Worm (Caenorhabditis elegans): Measurements from ENCODE around the gene tag-294.
A peak's percentile ranks its signal among the peaks of the same experiment; 100 is the strongest.

tag-294 gene

ce11 chrX:5802582-5802981, 39.4 kb upstream of the tag-294 start:
- TF ChIP-seq ztf-3 (GFP tag; optimal IDR thresholded peaks at IDR 0.05) (no peak), atf-7 (tag; optimal IDR thresholded peaks at IDR 0.05) (no peak), aptf-2 (GFP tag; conservative IDR thresholded peaks at IDR 0.05) (no peak), lag-1 (GFP tag; IDR thresholded peaks at IDR 0.05) (no peak), F37B4.10 (GFP tag; IDR thresholded peaks at IDR 0.05) (no peak), tlf-1 (GFP tag; optimal IDR thresholded peaks at IDR 0.05) (no peak), rec-8 (tag; optimal IDR thresholded peaks at IDR 0.05) (no peak), unc-62 (GFP tag; optimal IDR thresholded peaks at IDR 0.05) (no peak), Y79H2A.3 (GFP tag; conservative IDR thresholded peaks at IDR 0.05) (no peak), Y56A3A.18 (GFP tag; IDR thresholded peaks at IDR 0.05) (no peak), B0019.2 (GFP tag; conservative IDR thresholded peaks at IDR 0.05) (no peak), rcor-1 (GFP tag; IDR thresholded peaks at IDR 0.05) (no peak), cebp-1 (GFP tag; IDR thresholded peaks at IDR 0.05) (no peak), cebp-1 (tag; optimal IDR thresholded peaks at IDR 0.05) (no peak), F39B2.1 (GFP tag; IDR thresholded peaks at IDR 0.05) (no peak)

- TF ChIP-seq B0336.3 (GFP tag; IDR thresholded peaks at IDR 0.05) (peak; percentile 79), lsl-1 (GFP tag; optimal IDR thresholded peaks at IDR 0.05) (peak; percentile 27), F37B4.10 (GFP tag; IDR thresholded peaks at IDR 0.05) (no peak), F52B5.7 (tag; optimal IDR thresholded peaks at IDR 0.05) (peak; percentile 86), somi-1 (GFP tag; optimal IDR thresholded peaks at IDR 0.05) (peak; percentile 91), ztf-6 (GFP tag; IDR thresholded peaks at IDR 0.05) (0 out of 2 replicates have a peak, but pooled peaks have one; percentile 21), egl-18 (GFP tag; IDR thresholded peaks at IDR 0.05) (no peak), pha-4 (tag; optimal IDR thresholded peaks at IDR 0.05) (no peak), nhr-120 (GFP tag; IDR thresholded peaks at IDR 0.05) (0 out of 2 replicates have a peak, but pooled peaks have one; percentile 25), F57C9.4 (tag; optimal IDR thresholded peaks at IDR 0.05) (no peak), T26A5.8 (tag; optimal IDR thresholded peaks at IDR 0.05) (peak; percentile 92), C17E4.6 (GFP tag; IDR thresholded peaks at IDR 0.05) (peak; percentile 56; the same call in 1 of the 2 replicates), zim-3 (tag; optimal IDR thresholded peaks at IDR 0.05) (peak; percentile 89), aptf-3 (GFP tag; IDR thresholded peaks at IDR 0.05) (0 out of 2 replicates have a peak, but pooled peaks have one; percentile 38), nfya-2 (GFP tag; IDR thresholded peaks at IDR 0.05) (no peak), gei-17 (GFP tag; optimal IDR thresholded peaks at IDR 0.05) (peak; percentile 85), snpc-1.1 (tag; optimal IDR thresholded peaks at IDR 0.05; ENCODE audit: insufficient read depth) (peak; percentile 48), let-607 (tag; optimal IDR thresholded peaks at IDR 0.05) (peak; percentile 60 to 75), B0261.1 (tag; optimal IDR thresholded peaks at IDR 0.05) (peak; percentile 99), sptf-2 (GFP tag; optimal IDR thresholded peaks at IDR 0.05) (no peak), F23B12.7 (tag; optimal IDR thresholded peaks at IDR 0.05; ENCODE audit: insufficient read depth) (no peak), cebp-2 (GFP tag; IDR thresholded peaks at IDR 0.05) (peak; percentile 81; the same call in 1 of the 2 replicates), efl-1 (GFP tag; optimal IDR thresholded peaks at IDR 0.05) (peak; percentile 21), B0035.1 (tag; optimal IDR thresholded peaks at IDR 0.05) (peak; percentile 87), ceh-27 (GFP tag; optimal IDR thresholded peaks at IDR 0.05) (peak; percentile 81), fkh-3 (tag; optimal IDR thresholded peaks at IDR 0.05) (peak; percentile 58), F57A8.1 (GFP tag; optimal IDR thresholded peaks at IDR 0.05) (peak; percentile 86), Y56A3A.18 (GFP tag; IDR thresholded peaks at IDR 0.05) (peak; percentile 74; the same call in 1 of the 2 replicates), snpc-3.4 (tag; optimal IDR thresholded peaks at IDR 0.05) (peak; percentile 91), atf-7 (tag; optimal IDR thresholded peaks at IDR 0.05) (peak; percentile 73), nhr-80 (tag; optimal IDR thresholded peaks at IDR 0.05) (peak; percentile 52), sdz-38 (tag; optimal IDR thresholded peaks at IDR 0.05) (no peak), F55B11.4 (tag; optimal IDR thresholded peaks at IDR 0.05; ENCODE audit: borderline replicate concordance, insufficient read depth) (no peak), ZK185.1 (tag; optimal IDR thresholded peaks at IDR 0.05; ENCODE audit: poor library complexity, severe bottlenecking) (peak; percentile 94), lin-54 (GFP tag; optimal IDR thresholded peaks at IDR 0.05) (peak; percentile 66)
Observed at ce11 chrX:5801156-5801592, 38.0 kb upstream of the tag-294 start.
